Fruit fly (Drosophila melanogaster) whole organism, embryonic: ENCODE results near the gene CG1552.

Experiments used
- Ada2b ChIP-seq: fragments of 200-800 bp; sonication (Bioruptor generic); IDR thresholded peaks from 2 replicates; pipeline ENCODE4 v1.3.6; 2022; ENCODE audit warnings: missing biosample characterization, missing genetic modification characterization
- BEAF-32 ChIP-seq: fragments of 200-800 bp; sonication (Bioruptor generic); optimal IDR thresholded peaks from 3 replicates; lab custom pipeline; 2017; ENCODE audit warnings: missing biosample characterization, missing genetic modification characterization, mild to moderate bottlenecking, moderate library complexity, missing genetic modification reagents
- CG10267 ChIP-seq: fragments of 200-800 bp; sonication (Bioruptor generic); optimal IDR thresholded peaks from 2 replicates; lab custom pipeline; 2018; ENCODE audit warnings: missing biosample characterization, mild to moderate bottlenecking, missing genetic modification characterization, moderate library complexity
- CG11504 ChIP-seq: fragments of 200-800 bp; sonication (Bioruptor generic); optimal IDR thresholded peaks from 3 replicates; lab custom pipeline; 2019; ENCODE audit warnings: missing biosample characterization, mild to moderate bottlenecking, missing genetic modification characterization, moderate library complexity
- CG13287 ChIP-seq: fragments of 200-800 bp; sonication (Bioruptor generic); IDR thresholded peaks from 2 replicates; pipeline ENCODE4 v1.3.6; 2022; ENCODE audit warnings: missing biosample characterization, missing genetic modification characterization; ENCODE audit not compliant: partially characterized antibody
- CG14014 ChIP-seq: fragments of 200-800 bp; sonication (Bioruptor generic); IDR thresholded peaks from 2 replicates; pipeline ENCODE4 v1.3.6; 2022; ENCODE audit warnings: missing biosample characterization, missing genetic modification characterization
- CG14965 ChIP-seq: fragments of 200-800 bp; sonication (Bioruptor generic); optimal IDR thresholded peaks from 2 replicates; lab custom pipeline; 2016; ENCODE audit warnings: missing biosample characterization, missing genetic modification characterization, borderline replicate concordance
- CG15011 ChIP-seq: fragments of 200-800 bp; sonication (Bioruptor generic); optimal IDR thresholded peaks from 3 replicates; lab custom pipeline; 2018; ENCODE audit warnings: missing biosample characterization, mild to moderate bottlenecking, missing genetic modification characterization
- CG17186 ChIP-seq: fragments of 200-800 bp; sonication (Bioruptor generic); optimal IDR thresholded peaks from 3 replicates; lab custom pipeline; 2017; ENCODE audit warnings: missing biosample characterization, missing genetic modification reagents, missing genetic modification characterization
- CG18011 ChIP-seq: fragments of 200-800 bp; sonication (Bioruptor generic); optimal IDR thresholded peaks from 2 replicates; lab custom pipeline; 2017; ENCODE audit warnings: missing biosample characterization, missing genetic modification characterization, mild to moderate bottlenecking, moderate library complexity, missing genotype
- CG18599 ChIP-seq: fragments of 200-800 bp; sonication (Bioruptor generic); optimal IDR thresholded peaks from 3 replicates; lab custom pipeline; 2017; ENCODE audit warnings: missing biosample characterization, missing genetic modification characterization, mild to moderate bottlenecking, moderate library complexity, missing genetic modification reagents
- CG3163 ChIP-seq: fragments of 200-800 bp; sonication (Bioruptor generic); optimal IDR thresholded peaks from 3 replicates; lab custom pipeline; 2016; ENCODE audit warnings: missing biosample characterization, missing genetic modification characterization
- CG3838 ChIP-seq: fragments of 200-800 bp; sonication (Bioruptor generic); optimal IDR thresholded peaks from 3 replicates; lab custom pipeline; 2016; ENCODE audit warnings: missing biosample characterization, missing genetic modification characterization
- CG4730 ChIP-seq: fragments of 200-800 bp; sonication (Bioruptor generic); IDR thresholded peaks from 2 replicates; pipeline ENCODE4 v1.3.6; 2022; ENCODE audit warnings: missing biosample characterization, missing genetic modification characterization
- CG6654 ChIP-seq: fragments of 200-800 bp; sonication (Bioruptor generic); optimal IDR thresholded peaks from 2 replicates; lab custom pipeline; 2017; ENCODE audit warnings: missing biosample characterization, mild to moderate bottlenecking, missing genetic modification characterization
- CG7357 ChIP-seq: fragments of 200-800 bp; sonication (Bioruptor generic); IDR thresholded peaks from 3 replicates; pipeline ENCODE4 v1.3.6; 2022; ENCODE audit warnings: missing biosample characterization, missing genetic modification characterization
- CG7372 ChIP-seq: fragments of 200-800 bp; sonication (Bioruptor generic); IDR thresholded peaks from 2 replicates; pipeline ENCODE4 v1.3.6; 2022; ENCODE audit warnings: missing biosample characterization, missing genetic modification characterization
- CG8765 ChIP-seq: fragments of 200-800 bp; sonication (Bioruptor generic); IDR thresholded peaks from 2 replicates; pipeline ENCODE4 v1.3.6; 2022; ENCODE audit warnings: missing biosample characterization, missing genetic modification characterization
- CG9727 ChIP-seq: fragments of 200-800 bp; sonication (Bioruptor generic); optimal IDR thresholded peaks from 3 replicates; lab custom pipeline; 2017; ENCODE audit warnings: missing biosample characterization, mild to moderate bottlenecking, missing genetic modification characterization
- CkIIα-i1 ChIP-seq: fragments of 200-800 bp; sonication (Bioruptor generic); IDR thresholded peaks from 2 replicates; pipeline ENCODE4 v1.3.6; 2022; ENCODE audit warnings: missing biosample characterization, missing genetic modification characterization
- Dip3 ChIP-seq: fragments of 200-800 bp; sonication (Bioruptor generic); optimal IDR thresholded peaks from 3 replicates; lab custom pipeline; 2016; ENCODE audit warnings: missing biosample characterization, missing genetic modification characterization
- Ets65A ChIP-seq: fragments of 200-800 bp; sonication (Bioruptor generic); peaks from one replicate; lab custom pipeline; 2016; ENCODE audit warnings: missing biosample characterization, missing genetic modification characterization
- Jarid2 ChIP-seq: fragments of 200-800 bp; sonication (Bioruptor generic); optimal IDR thresholded peaks from 3 replicates; lab custom pipeline; 2017; ENCODE audit warnings: mild to moderate bottlenecking, missing biosample characterization, missing genetic modification reagents, missing genetic modification characterization
- Lim3 ChIP-seq: fragments of 200-800 bp; sonication (Bioruptor generic); IDR thresholded peaks from 2 replicates; pipeline ENCODE4 v1.3.6; 2022; ENCODE audit warnings: missing biosample characterization, missing genetic modification characterization
- Mad ChIP-seq: fragments of 200-800 bp; sonication (Bioruptor generic); optimal IDR thresholded peaks from 2 replicates; lab custom pipeline; 2016; ENCODE audit warnings: missing biosample characterization, missing genetic modification characterization
- NK7.1 ChIP-seq: fragments of 200-800 bp; sonication (Bioruptor generic); optimal IDR thresholded peaks from 3 replicates; lab custom pipeline; 2016; ENCODE audit warnings: missing biosample characterization, missing genetic modification characterization
- NfI ChIP-seq: fragments of 200-800 bp; sonication (Bioruptor generic); optimal IDR thresholded peaks from 3 replicates; lab custom pipeline; 2018; ENCODE audit warnings: missing biosample characterization, mild to moderate bottlenecking, missing genetic modification characterization, moderate library complexity
- Pdp1 ChIP-seq, 2 experiments: fragments of 200-800 bp; sonication (Bioruptor generic); optimal IDR thresholded peaks; 3 replicates each; lab custom pipeline; 2016; ENCODE audit warnings: missing biosample characterization in 2 of 2, missing genetic modification characterization in 2 of 2, mild to moderate bottlenecking in 1 of 2, moderate library complexity in 1 of 2
- Spps ChIP-seq: fragments of 200-800 bp; sonication (Bioruptor generic); optimal IDR thresholded peaks from 2 replicates; lab custom pipeline; 2018; ENCODE audit warnings: missing biosample characterization, mild to moderate bottlenecking, missing genetic modification characterization
- Sry-δ ChIP-seq: fragments of 200-800 bp; sonication (Bioruptor generic); optimal IDR thresholded peaks from 2 replicates; lab custom pipeline; 2016; ENCODE audit warnings: missing biosample characterization, missing genetic modification characterization
- Vsx1 ChIP-seq: fragments of 200-800 bp; sonication (Bioruptor generic); optimal IDR thresholded peaks from 2 replicates; lab custom pipeline; 2017; ENCODE audit warnings: missing biosample characterization, mild to moderate bottlenecking, missing genetic modification characterization, missing genetic modification reagents
- aop ChIP-seq: fragments of 200-800 bp; sonication (Bioruptor generic); IDR thresholded peaks from 2 replicates; pipeline ENCODE4 v1.3.6; 2022; ENCODE audit warnings: missing biosample characterization, missing genetic modification characterization
- ase ChIP-seq: fragments of 200-800 bp; sonication (Bioruptor generic); IDR thresholded peaks from 3 replicates; pipeline ENCODE4 v1.3.6; 2022; ENCODE audit warnings: missing biosample characterization, missing genetic modification characterization
- cas ChIP-seq: fragments of 200-800 bp; sonication (Bioruptor generic); IDR thresholded peaks from 2 replicates; pipeline ENCODE4 v1.3.6; 2022; ENCODE audit warnings: missing biosample characterization, missing genetic modification characterization
- crc ChIP-seq: fragments of 200-800 bp; sonication (Bioruptor generic); optimal IDR thresholded peaks from 2 replicates; lab custom pipeline; 2016; ENCODE audit warnings: missing biosample characterization, missing genetic modification characterization
- dmrt99B ChIP-seq: fragments of 200-800 bp; sonication (Bioruptor generic); optimal IDR thresholded peaks from 2 replicates; lab custom pipeline; 2018; ENCODE audit warnings: missing biosample characterization, mild to moderate bottlenecking, missing genetic modification characterization, moderate library complexity
- fru ChIP-seq: fragments of >200 bp; optimal IDR thresholded peaks from 2 replicates; lab custom pipeline; 2017
- h ChIP-seq: fragments of >200 bp; optimal IDR thresholded peaks from 2 replicates; lab custom pipeline; 2017
- jigr1 ChIP-seq: fragments of 200-800 bp; sonication (Bioruptor generic); IDR thresholded peaks from 3 replicates; pipeline ENCODE4 v1.3.6; 2022; ENCODE audit warnings: missing biosample characterization, missing genetic modification characterization
- jumu ChIP-seq: fragments of 200-800 bp; sonication (Bioruptor generic); optimal IDR thresholded peaks from 3 replicates; lab custom pipeline; 2016; ENCODE audit warnings: missing biosample characterization, missing genetic modification characterization
- klu ChIP-seq: fragments of 200-800 bp; sonication (Bioruptor generic); IDR thresholded peaks from 2 replicates; pipeline ENCODE4 v1.3.6; 2022; ENCODE audit warnings: missing biosample characterization, missing genetic modification characterization
- org-1 ChIP-seq: fragments of 200-800 bp; sonication (Bioruptor generic); optimal IDR thresholded peaks from 2 replicates; lab custom pipeline; 2017; ENCODE audit warnings: missing biosample characterization, missing genetic modification characterization
- pan ChIP-seq, 4 experiments: fragments of >200 bp in 3 of 4; fragments of 200-800 bp in 1 of 4; sonication (Bioruptor generic) in 1 of 4; optimal IDR thresholded peaks in 3 of 4; IDR thresholded peaks in 1 of 4; 2 replicates each; pipeline versions ENCODE4 v1.3.6 to Lab custom; 2017 to 2022; ENCODE audit warnings: missing biosample characterization in 2 of 4, missing genetic modification characterization in 2 of 4, mixed read lengths in 1 of 4
- peb ChIP-seq: fragments of 200-800 bp; sonication (Bioruptor generic); IDR thresholded peaks from 2 replicates; pipeline ENCODE4 v1.3.6; 2022; ENCODE audit warnings: missing biosample characterization, missing genetic modification characterization
- ranshi ChIP-seq: fragments of 200-800 bp; sonication (Bioruptor generic); IDR thresholded peaks from 2 replicates; pipeline ENCODE4 v1.3.6; 2022; ENCODE audit warnings: missing biosample characterization, missing genetic modification characterization
- rib ChIP-seq: fragments of 200-800 bp; sonication (Bioruptor generic); IDR thresholded peaks from 2 replicates; pipeline ENCODE4 v1.3.6; 2022; ENCODE audit warnings: missing biosample characterization, missing genetic modification characterization
- sob ChIP-seq: fragments of 200-800 bp; sonication (Bioruptor generic); IDR thresholded peaks from 2 replicates; pipeline ENCODE4 v1.3.6; 2022; ENCODE audit warnings: missing biosample characterization, missing genetic modification characterization
- tna ChIP-seq: fragments of 200-800 bp; sonication (Bioruptor generic); IDR thresholded peaks from 2 replicates; pipeline ENCODE4 v1.3.6; 2022; ENCODE audit warnings: missing biosample characterization, missing genetic modification characterization; ENCODE audit not compliant: partially characterized antibody
- usp ChIP-seq: fragments of >200 bp; optimal IDR thresholded peaks from 2 replicates; lab custom pipeline; 2017; ENCODE audit warnings: missing biosample characterization, missing genetic modification characterization
- vnd ChIP-seq: fragments of 200-800 bp; sonication (Bioruptor generic); IDR thresholded peaks from 3 replicates; pipeline ENCODE4 v1.3.6; 2022; ENCODE audit warnings: missing biosample characterization, missing genetic modification characterization; ENCODE audit not compliant: partially characterized antibody
- zen ChIP-seq: fragments of 200-800 bp; sonication (Bioruptor generic); optimal IDR thresholded peaks from 3 replicates; lab custom pipeline; 2018; ENCODE audit warnings: missing biosample characterization, mild to moderate bottlenecking, missing genetic modification characterization, moderate library complexity

CG1552 gene

DNA sequence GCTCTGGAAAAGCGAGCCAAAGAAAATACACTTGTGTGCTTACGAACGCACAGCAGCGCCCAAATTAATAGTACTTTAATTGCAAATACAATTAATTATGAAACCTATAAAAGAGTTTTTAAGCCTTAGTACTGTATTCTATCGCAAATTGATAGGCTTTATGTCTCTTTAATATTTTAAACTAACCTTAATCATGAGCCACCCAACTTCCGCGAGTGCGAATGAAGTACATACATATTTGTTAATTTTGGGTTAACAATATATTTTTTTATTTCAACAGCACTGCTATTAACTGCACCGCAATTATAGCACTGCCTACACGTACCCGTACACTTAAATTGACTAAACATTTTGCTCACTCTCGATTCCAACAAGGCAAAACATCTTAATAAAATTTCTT, 27.9 kb upstream of the CG1552 start (continued):
- TF ChIP-seq CG14965 (no peak), zen (tag; lab: Kevin White, UChicago) (peak; percentile 20), CG17186 (GFP tag; lab: Kevin White, UChicago) (no peak), CG18011 (GFP tag; lab: Kevin White, UChicago) (no peak), Sry-δ (GFP tag; lab: Kevin White, UChicago) (no peak), rib (GFP tag; lab: Robert Waterston, UW) (no peak), CG15011 (GFP tag; lab: Kevin White, UChicago) (peak; percentile 7), Ada2b (GFP tag; lab: Robert Waterston, UW) (no peak), tna (GFP tag; lab: Robert Waterston, UW) (no peak), Spps (no peak), Jarid2 (GFP tag; lab: Kevin White, UChicago) (peak; percentile 3), CG13287 (GFP tag; lab: Robert Waterston, UW) (no peak), jigr1 (no peak), CG9727 (GFP tag; lab: Kevin White, UChicago) (peak; percentile 24), h (no peak), CkIIα-i1 (GFP tag; lab: Robert Waterston, UW) (no peak), BEAF-32 (no peak), CG7357 (GFP tag; lab: Robert Waterston, UW) (0 out of 3 replicates have a peak, but pooled peaks have one; percentile 26), Dip3 (GFP tag; lab: Kevin White, UChicago) (peak; percentile 10), org-1 (GFP tag; lab: Kevin White, UChicago) (no peak), jumu (GFP tag; lab: Kevin White, UChicago) (no peak), ase (no peak), peb (GFP tag; lab: Robert Waterston, UW) (0 out of 2 replicates have a peak, but pooled peaks have one; percentile 8), Vsx1 (GFP tag; lab: Kevin White, UChicago) (no peak), fru (lab: Kevin White, UChicago) (no peak), NK7.1 (GFP tag; lab: Kevin White, UChicago) (no peak), CG4730 (GFP tag; lab: Robert Waterston, UW) (0 out of 2 replicates have a peak, but pooled peaks have one; percentile 33), vnd (GFP tag; lab: Robert Waterston, UW) (no peak), pan (optimal IDR thresholded peaks at IDR 0.05; lab: Kevin White, UChicago) (no peak), pan (GFP tag; optimal IDR thresholded peaks at IDR 0.05 in 1 of 2, IDR thresholded peaks at IDR 0.05 in 1 of 2) (no peak), aop (GFP tag; lab: Robert Waterston, UW) (no peak), Pdp1 (GFP tag; optimal IDR thresholded peaks at IDR 0.05; lab: Kevin White, UChicago) (peak in 1 of 2 experiments; percentile 36), CG6654 (GFP tag; lab: Kevin White, UChicago) (no peak), Mad (no peak), usp (no peak), ranshi (peak; percentile 51; the same call in 1 of the 2 replicates), CG18599 (peak; percentile 78), crc (GFP tag; lab: Kevin White, UChicago) (no peak), CG7372 (GFP tag; lab: Robert Waterston, UW) (peak; percentile 43; the same call in 1 of the 2 replicates), sob (GFP tag; lab: Robert Waterston, UW) (peak; percentile 55; the same call in 1 of the 2 replicates), Lim3 (GFP tag; lab: Robert Waterston, UW) (no peak), CG10267 (tag; lab: Kevin White, UChicago) (no peak), CG3838 (GFP tag; lab: Kevin White, UChicago) (no peak), CG3163 (GFP tag; lab: Kevin White, UChicago) (no peak), cas (GFP tag; lab: Robert Waterston, UW) (no peak), NfI (GFP tag; lab: Kevin White, UChicago) (peak; percentile 49), CG11504 (tag; lab: Kevin White, UChicago) (peak; percentile 60), Ets65A (peak; percentile 73), CG14014 (GFP tag; lab: Robert Waterston, UW) (peak; percentile 10; the same call in 1 of the 2 replicates), dmrt99B (peak; percentile 29), klu (GFP tag; lab: Robert Waterston, UW) (0 out of 2 replicates have a peak, but pooled peaks have one; percentile 14), CG8765 (GFP tag; lab: Robert Waterston, UW) (no peak)
